Fruit fly (Drosophila melanogaster): Measurements from ENCODE around the gene CG12713.
A peak's percentile ranks its signal among the peaks of the same experiment; 100 is the strongest.

CG12713 gene

dm6 chr3L:15823780-15824423 is 8.4 kb upstream of the CG12713 start (continued):
- TF ChIP-seq mirr (GFP tag; optimal IDR thresholded peaks at IDR 0.05) = peak; percentile 98
- no peak for TF ChIP-seq CG10274 (GFP tag; optimal IDR thresholded peaks at IDR 0.05)
- no peak for TF ChIP-seq knrl (GFP tag; IDR thresholded peaks at IDR 0.05; ENCODE audit: partially characterized antibody)
- no peak for TF ChIP-seq fd3F (GFP tag; optimal IDR thresholded peaks at IDR 0.05)
- TF ChIP-seq Sin3A (optimal IDR thresholded peaks at IDR 0.05) = no peak
- TF ChIP-seq CG17328 (GFP tag; IDR thresholded peaks at IDR 0.05) = no peak
- TF ChIP-seq lola (GFP tag; optimal IDR thresholded peaks at IDR 0.05) = no peak
- TF ChIP-seq pfk (GFP tag; optimal IDR thresholded peaks at IDR 0.05) = no peak
- 0 out of 2 replicates have a peak, but pooled peaks have one; percentile 26 for TF ChIP-seq sob (GFP tag; IDR thresholded peaks at IDR 0.05)
- peak; percentile 56 for TF ChIP-seq CG18599 (GFP tag; optimal IDR thresholded peaks at IDR 0.05)
- TF ChIP-seq CG9876 (GFP tag; optimal IDR thresholded peaks at IDR 0.05) = no peak
- no peak for TF ChIP-seq CG6272 (GFP tag; IDR thresholded peaks at IDR 0.05)
- TF ChIP-seq Optix (GFP tag; IDR thresholded peaks at IDR 0.05) = no peak
- TF ChIP-seq CG6683 (GFP tag; optimal IDR thresholded peaks at IDR 0.05) = no peak
- peak; percentile 15 for TF ChIP-seq cg (GFP tag; optimal IDR thresholded peaks at IDR 0.05)
- TF ChIP-seq CG2678 (tag; optimal IDR thresholded peaks at IDR 0.05) = peak; percentile 32
- no peak for TF ChIP-seq tx (GFP tag; optimal IDR thresholded peaks at IDR 0.05)
- TF ChIP-seq CG8359 (GFP tag; optimal IDR thresholded peaks at IDR 0.05; ENCODE audit: borderline replicate concordance) = no peak
- no peak for TF ChIP-seq Atf3 (GFP tag; optimal IDR thresholded peaks at IDR 0.05)
- TF ChIP-seq CG9727 (GFP tag; optimal IDR thresholded peaks at IDR 0.05) = no peak
- TF ChIP-seq her (GFP tag; optimal IDR thresholded peaks at IDR 0.05) = no peak
- no peak for TF ChIP-seq Abd-B (GFP tag; optimal IDR thresholded peaks at IDR 0.05)
- no peak for TF ChIP-seq CG12155 (GFP tag; optimal IDR thresholded peaks at IDR 0.05)
- peak; percentile 34 for TF ChIP-seq PHDP (tag; optimal IDR thresholded peaks at IDR 0.05)
- peak; percentile 22 for TF ChIP-seq B-H2 (GFP tag; optimal IDR thresholded peaks at IDR 0.05)
- peak; percentile 46 for TF ChIP-seq gem (tag; optimal IDR thresholded peaks at IDR 0.05)
- no peak for TF ChIP-seq Lhr (GFP tag; optimal IDR thresholded peaks at IDR 0.05)
- no peak for TF ChIP-seq danr (GFP tag; IDR thresholded peaks at IDR 0.05)
- TF ChIP-seq Dad (GFP tag; optimal IDR thresholded peaks at IDR 0.05) = no peak
- TF ChIP-seq eve (GFP tag; optimal IDR thresholded peaks at IDR 0.05) = peak in 1 of 2 experiments; percentile 37
- peak; percentile 36 for TF ChIP-seq lab (GFP tag; optimal IDR thresholded peaks at IDR 0.05)
- no peak for TF ChIP-seq CG8944 (GFP tag; optimal IDR thresholded peaks at IDR 0.05)
- no peak for TF ChIP-seq CG15011 (GFP tag; optimal IDR thresholded peaks at IDR 0.05)
- no peak for TF ChIP-seq pho (GFP tag; optimal IDR thresholded peaks at IDR 0.05)
- TF ChIP-seq GATAe (GFP tag; conservative IDR thresholded peaks at IDR 0.05) = 0 out of 2 replicates have a peak, but pooled peaks have one; percentile 42
- no peak for TF ChIP-seq btn (GFP tag; optimal IDR thresholded peaks at IDR 0.05)
- TF ChIP-seq gro (GFP tag; optimal IDR thresholded peaks at IDR 0.05) = peak; percentile 13
- no peak for TF ChIP-seq CG10565 (GFP tag; optimal IDR thresholded peaks at IDR 0.05)
- TF ChIP-seq Deaf1 (tag; optimal IDR thresholded peaks at IDR 0.05) = no peak
- no peak for TF ChIP-seq ken (GFP tag; IDR thresholded peaks at IDR 0.05)
- TF ChIP-seq CG9609 (GFP tag; optimal IDR thresholded peaks at IDR 0.05) = no peak
- TF ChIP-seq CG13296 (GFP tag; optimal IDR thresholded peaks at IDR 0.05) = peak; percentile 36
- TF ChIP-seq CrebB (tag; optimal IDR thresholded peaks at IDR 0.05) = peak; percentile 14
- TF ChIP-seq CG10366 (GFP tag; IDR thresholded peaks at IDR 0.05) = no peak
- no peak for TF ChIP-seq Fer3 (tag; optimal IDR thresholded peaks at IDR 0.05)
- TF ChIP-seq bcd (GFP tag; optimal IDR thresholded peaks at IDR 0.05) = no peak
- TF ChIP-seq CG12071 (GFP tag; optimal IDR thresholded peaks at IDR 0.05) = peak; percentile 21
- TF ChIP-seq hb (GFP tag; IDR thresholded peaks at IDR 0.05; ENCODE audit: partially characterized antibody) = no peak
- TF ChIP-seq BtbVII (GFP tag; optimal IDR thresholded peaks at IDR 0.05) = no peak
- TF ChIP-seq TFAM (GFP tag; optimal IDR thresholded peaks at IDR 0.05) = no peak

Measured in whole organism, embryonic.